Fruit fly (Drosophila melanogaster): ENCODE results near the gene dnc.
A peak's percentile ranks its signal among the peaks of the same experiment; 100 is the strongest.

dm6 chrX:3296032-3296431 is 119.8 kb downstream of the dnc start:
- TF ChIP-seq Hr78 (GFP tag; optimal IDR thresholded peaks at IDR 0.05) (no peak), CG32264 (GFP tag; optimal IDR thresholded peaks at IDR 0.05) (no peak), usp (GFP tag; optimal IDR thresholded peaks at IDR 0.05) (no peak), ey (GFP tag; optimal IDR thresholded peaks at IDR 0.05) (peak; percentile 50), Hr83 (GFP tag; optimal IDR thresholded peaks at IDR 0.05; ENCODE audit: poor library complexity, severe bottlenecking) (no peak), fru (GFP tag; optimal IDR thresholded peaks at IDR 0.05) (peak; percentile 56), pan (optimal IDR thresholded peaks at IDR 0.05) (no peak), Sp1 (GFP tag; optimal IDR thresholded peaks at IDR 0.05) (no peak), h (GFP tag; optimal IDR thresholded peaks at IDR 0.05) (peak; percentile 58), Rel (GFP tag; optimal IDR thresholded peaks at IDR 0.05) (no peak), Rel (tag; optimal IDR thresholded peaks at IDR 0.05) (no peak), GATAd (GFP tag; optimal IDR thresholded peaks at IDR 0.05) (no peak)

All from whole organism, wandering third instar larva.